Fruit fly (Drosophila melanogaster): Measurements from ENCODE around the gene CG15642.
A peak's percentile ranks its signal among the peaks of the same experiment; 100 is the strongest.

CG15642 gene

dm6 chrX:15467402-15467941 is at the start of gene CG15642, which contains the start of gene CG15641:
Gene CG15642, minus strand, starts transcription at chrX:15467757.
Gene CG15641, plus strand, starts transcription at chrX:15467891.
- no peak for TF ChIP-seq noc (tag; optimal IDR thresholded peaks at IDR 0.05)

dm6 chrX:15511399-15511798 is 43.8 kb upstream of the CG15642 start:
- peak; percentile 46 for TF ChIP-seq noc (tag; optimal IDR thresholded peaks at IDR 0.05)

- no peak for TF ChIP-seq noc (tag; optimal IDR thresholded peaks at IDR 0.05)
Observed at dm6 chrX:15502864-15503263, 35.3 kb upstream of the CG15642 start.

- TF ChIP-seq noc (tag; optimal IDR thresholded peaks at IDR 0.05) = peak; percentile 23
Observed at dm6 chrX:15501706-15502267, 34.2 kb upstream of the CG15642 start.

dm6 chrX:15499996-15500904 is 32.7 kb upstream of the CG15642 start:
- TF ChIP-seq noc (tag; optimal IDR thresholded peaks at IDR 0.05) = peak; percentile 12

- no peak for TF ChIP-seq noc (tag; optimal IDR thresholded peaks at IDR 0.05)
Observed at dm6 chrX:15498791-15499190, 31.2 kb upstream of the CG15642 start.

- no peak for TF ChIP-seq noc (tag; optimal IDR thresholded peaks at IDR 0.05)
Observed at dm6 chrX:15497440-15498271, 30.1 kb upstream of the CG15642 start.

- TF ChIP-seq noc (tag; optimal IDR thresholded peaks at IDR 0.05) = no peak
Observed at dm6 chrX:15496651-15497409, 29.3 kb upstream of the CG15642 start.

dm6 chrX:15495600-15496379 is 28.2 kb upstream of the CG15642 start:
- no peak for TF ChIP-seq noc (tag; optimal IDR thresholded peaks at IDR 0.05)

- no peak for TF ChIP-seq noc (tag; optimal IDR thresholded peaks at IDR 0.05)
Observed at dm6 chrX:15490519-15490918, 23.0 kb upstream of the CG15642 start.

dm6 chrX:15486682-15487081 is 19.1 kb upstream of the CG15642 start, which contains the start of gene Gmap:
Gene Gmap, plus strand, starts transcription at chrX:15486922.
- no peak for TF ChIP-seq noc (tag; optimal IDR thresholded peaks at IDR 0.05)

- no peak for TF ChIP-seq noc (tag; optimal IDR thresholded peaks at IDR 0.05)
Observed at dm6 chrX:15484451-15485032, 17.0 kb upstream of the CG15642 start.

dm6 chrX:15483010-15483802 is 15.6 kb upstream of the CG15642 start:
- no peak for TF ChIP-seq noc (tag; optimal IDR thresholded peaks at IDR 0.05)
